Worm (Caenorhabditis elegans) whole organism, midembryonic: ENCODE data around the gene F38A1.8.

Experiments used
- T22C8.4 ChIP-seq: fragments of 200-800 bp; sonication (Bioruptor generic); IDR thresholded peaks from 2 replicates; pipeline ENCODE4 v1.3.6; 2022; ENCODE audit warnings: missing genetic modification characterization, missing compliant biosample characterization
- cog-1 ChIP-seq: sonication (generic microtip); optimal IDR thresholded peaks from 2 replicates; lab custom pipeline; 2016; ENCODE audit warnings: missing genetic modification characterization, missing compliant biosample characterization
- flt-1 ChIP-seq: fragments of 200-800 bp; sonication (Bioruptor generic); IDR thresholded peaks from 2 replicates; pipeline ENCODE4 v1.3.6; 2022; ENCODE audit warnings: missing genetic modification characterization, missing compliant biosample characterization
- klf-2 ChIP-seq: fragments of 200-800 bp; sonication (Bioruptor generic); conservative IDR thresholded peaks from 2 replicates; pipeline ENCODE4 v1.3.6; 2022; ENCODE audit warnings: missing genetic modification reagents, missing genetic modification characterization, missing compliant biosample characterization
- med-1 ChIP-seq: sonication (generic microtip); optimal IDR thresholded peaks from 2 replicates; lab custom pipeline; 2017; ENCODE audit warnings: missing genetic modification characterization, mild to moderate bottlenecking, missing compliant biosample characterization, antibody characterized with exemption, missing genetic modification reagents; ENCODE audit not compliant: insufficient read depth
- ref-1 ChIP-seq: fragments of 200-800 bp; sonication (Bioruptor generic); conservative IDR thresholded peaks from 2 replicates; pipeline ENCODE4 v1.3.6; 2022; ENCODE audit warnings: missing genetic modification reagents, missing genetic modification characterization, missing compliant biosample characterization
- tab-1 ChIP-seq: fragments of 200-800 bp; sonication (Bioruptor generic); IDR thresholded peaks from 2 replicates; pipeline ENCODE4 v1.3.6; 2022; ENCODE audit warnings: missing genetic modification characterization, missing compliant biosample characterization
- ztf-23 ChIP-seq: fragments of 200-800 bp; sonication (Bioruptor generic); IDR thresholded peaks from 2 replicates; pipeline ENCODE4 v1.3.6; 2022; ENCODE audit warnings: missing genetic modification reagents, missing genetic modification characterization, missing compliant biosample characterization
- ztf-29 ChIP-seq: fragments of 200-800 bp; sonication (Bioruptor generic); IDR thresholded peaks from 2 replicates; pipeline ENCODE4 v1.3.6; 2022; ENCODE audit warnings: missing genetic modification reagents, missing genetic modification characterization, missing compliant biosample characterization

Gene F38A1.8

ce11 chrIV:1243295-1243694, 3.6 kb upstream of the F38A1.8 start, which contains the start of gene F38A1.15:
Gene F38A1.15 (minus strand): TSS chrIV:1243395.
- TF ChIP-seq ref-1 (GFP tag; lab: Robert Waterston, UW) (no peak), tab-1 (no peak), ztf-23 (GFP tag; lab: Robert Waterston, UW) (no peak), cog-1 (no peak), T22C8.4 (GFP tag; lab: Robert Waterston, UW) (no peak), klf-2 (GFP tag; lab: Robert Waterston, UW) (no peak), flt-1 (GFP tag; lab: Robert Waterston, UW) (no peak), ztf-29 (GFP tag; lab: Robert Waterston, UW) (no peak), med-1 (no peak)

ce11 chrIV:1238147-1238546, 1.5 kb downstream of the F38A1.8 start:
- TF ChIP-seq tab-1 = no peak
- no peak for TF ChIP-seq flt-1 (GFP tag; lab: Robert Waterston, UW)
- TF ChIP-seq T22C8.4 (GFP tag; lab: Robert Waterston, UW) = no peak
- no peak for TF ChIP-seq ztf-23 (GFP tag; lab: Robert Waterston, UW)
- TF ChIP-seq klf-2 (GFP tag; lab: Robert Waterston, UW) = no peak
- TF ChIP-seq cog-1 = no peak
- TF ChIP-seq med-1 = no peak
- no peak for TF ChIP-seq ref-1 (GFP tag; lab: Robert Waterston, UW)
- no peak for TF ChIP-seq ztf-29 (GFP tag; lab: Robert Waterston, UW)

- TF ChIP-seq T22C8.4 (GFP tag; lab: Robert Waterston, UW) (peak; percentile 67), tab-1 (no peak), cog-1 (no peak)
These were observed 3.9 kb downstream of the F38A1.8 start for ce11 chrIV:1235785-1236184.

- TF ChIP-seq T22C8.4 (GFP tag; lab: Robert Waterston, UW) (peak; percentile 56), ztf-29 (GFP tag; lab: Robert Waterston, UW) (no peak)
These were observed 4.9 kb downstream of the F38A1.8 start for ce11 chrIV:1234780-1235179.

ce11 chrIV:1232419-1233145, 7.1 kb downstream of the F38A1.8 start:
- TF ChIP-seq ztf-23 (GFP tag; lab: Robert Waterston, UW) = no peak
- TF ChIP-seq cog-1 = no peak
- no peak for TF ChIP-seq ztf-29 (GFP tag; lab: Robert Waterston, UW)
- TF ChIP-seq klf-2 (GFP tag; lab: Robert Waterston, UW) = no peak
- no peak for TF ChIP-seq ref-1 (GFP tag; lab: Robert Waterston, UW)
- TF ChIP-seq med-1 = no peak
- no peak for TF ChIP-seq flt-1 (GFP tag; lab: Robert Waterston, UW)
- TF ChIP-seq tab-1 = no peak
- TF ChIP-seq T22C8.4 (GFP tag; lab: Robert Waterston, UW) = no peak

- no peak for TF ChIP-seq cog-1
- no peak for TF ChIP-seq ref-1 (GFP tag; lab: Robert Waterston, UW)
- TF ChIP-seq med-1 = no peak
- no peak for TF ChIP-seq klf-2 (GFP tag; lab: Robert Waterston, UW)
- TF ChIP-seq T22C8.4 (GFP tag; lab: Robert Waterston, UW) = no peak
- no peak for TF ChIP-seq flt-1 (GFP tag; lab: Robert Waterston, UW)
- TF ChIP-seq ztf-23 (GFP tag; lab: Robert Waterston, UW) = no peak
- no peak for TF ChIP-seq ztf-29 (GFP tag; lab: Robert Waterston, UW)
- TF ChIP-seq tab-1 = no peak
These were observed 8.1 kb downstream of the F38A1.8 start, which contains the start of gene W09G12.6 for ce11 chrIV:1231589-1231988. Gene W09G12.6 (plus strand): TSS chrIV:1231889.

- TF ChIP-seq tab-1 (no peak), ztf-29 (GFP tag; lab: Robert Waterston, UW) (no peak), flt-1 (GFP tag; lab: Robert Waterston, UW) (no peak), cog-1 (no peak), T22C8.4 (GFP tag; lab: Robert Waterston, UW) (no peak), med-1 (no peak), klf-2 (GFP tag; lab: Robert Waterston, UW) (no peak), ref-1 (GFP tag; lab: Robert Waterston, UW) (no peak), ztf-23 (GFP tag; lab: Robert Waterston, UW) (no peak)
These were observed 10.9 kb downstream of the F38A1.8 start, which contains the start of gene W09G12.7 for ce11 chrIV:1228675-1229130. Gene W09G12.7 (plus strand): TSS chrIV:1229080.

- no peak for TF ChIP-seq T22C8.4 (GFP tag; lab: Robert Waterston, UW)
- no peak for TF ChIP-seq ref-1 (GFP tag; lab: Robert Waterston, UW)
- no peak for TF ChIP-seq flt-1 (GFP tag; lab: Robert Waterston, UW)
- TF ChIP-seq klf-2 (GFP tag; lab: Robert Waterston, UW) = no peak
- no peak for TF ChIP-seq ztf-23 (GFP tag; lab: Robert Waterston, UW)
- no peak for TF ChIP-seq tab-1
- no peak for TF ChIP-seq med-1
- no peak for TF ChIP-seq ztf-29 (GFP tag; lab: Robert Waterston, UW)
- TF ChIP-seq cog-1 = no peak
These were observed 13.9 kb downstream of the F38A1.8 start, which contains the start of gene W09G12.8 for ce11 chrIV:1225596-1226232. Gene W09G12.8 (plus strand): TSS chrIV:1226182.

ce11 chrIV:1224781-1225180, 14.9 kb downstream of the F38A1.8 start:
- TF ChIP-seq klf-2 (GFP tag; lab: Robert Waterston, UW) (no peak), ref-1 (GFP tag; lab: Robert Waterston, UW) (no peak), cog-1 (no peak), T22C8.4 (GFP tag; lab: Robert Waterston, UW) (no peak), med-1 (no peak), tab-1 (no peak), ztf-29 (GFP tag; lab: Robert Waterston, UW) (no peak), flt-1 (GFP tag; lab: Robert Waterston, UW) (no peak), ztf-23 (GFP tag; lab: Robert Waterston, UW) (no peak)
